Worm (Caenorhabditis elegans): ENCODE data around the gene col-132.

The col-132 gene

ce11 chrIV:13116679-13117078 is 25.8 kb upstream of the col-132 start:
- TF ChIP-seq lin-39 (tag; optimal IDR thresholded peaks at IDR 0.05) (no peak), nhr-6 (tag; optimal IDR thresholded peaks at IDR 0.05) (no peak), daf-16 (GFP tag; optimal IDR thresholded peaks at IDR 0.05) (no peak), daf-16 (tag; optimal IDR thresholded peaks at IDR 0.05) (no peak), ctbp-1 (GFP tag; IDR thresholded peaks at IDR 0.05) (no peak), daf-8 (GFP tag; IDR thresholded peaks at IDR 0.05) (no peak), Y48G9A.11 (GFP tag; IDR thresholded peaks at IDR 0.05) (no peak)

- TF ChIP-seq mes-2 (tag; optimal IDR thresholded peaks at IDR 0.05; ENCODE audit: poor library complexity, severe bottlenecking) = no peak
- TF ChIP-seq F26F4.8 (GFP tag; conservative IDR thresholded peaks at IDR 0.05) = no peak
- no peak for TF ChIP-seq mdl-1 (tag; optimal IDR thresholded peaks at IDR 0.05)
- TF ChIP-seq ztf-11 (tag; optimal IDR thresholded peaks at IDR 0.05) = no peak
- no peak for TF ChIP-seq lir-3 (tag; optimal IDR thresholded peaks at IDR 0.05)
- no peak for TF ChIP-seq tag-97 (GFP tag; IDR thresholded peaks at IDR 0.05)
- no peak for TF ChIP-seq egl-43 (GFP tag; IDR thresholded peaks at IDR 0.05)
- no peak for TF ChIP-seq fos-1 (tag; optimal IDR thresholded peaks at IDR 0.05)
- no peak for TF ChIP-seq egl-27 (tag; optimal IDR thresholded peaks at IDR 0.05)
- TF ChIP-seq ceh-32 (tag; optimal IDR thresholded peaks at IDR 0.05; ENCODE audit: poor library complexity) = no peak
- TF ChIP-seq hlh-30 (tag; optimal IDR thresholded peaks at IDR 0.05; ENCODE audit: insufficient read depth) = no peak
- TF ChIP-seq nhr-10 (tag; optimal IDR thresholded peaks at IDR 0.05) = no peak
- no peak for TF ChIP-seq madf-9 (GFP tag; conservative IDR thresholded peaks at IDR 0.05)
- no peak for TF ChIP-seq gei-8 (GFP tag; optimal IDR thresholded peaks at IDR 0.05)
- TF ChIP-seq lin-39 (tag; optimal IDR thresholded peaks at IDR 0.05) = no peak
- no peak for TF ChIP-seq hif-1 (tag; optimal IDR thresholded peaks at IDR 0.05)
- no peak for TF ChIP-seq daf-19 (GFP tag; conservative IDR thresholded peaks at IDR 0.05)
- no peak for TF ChIP-seq attf-4 (tag; optimal IDR thresholded peaks at IDR 0.05)
Observed at ce11 chrIV:13112982-13113381, 22.1 kb upstream of the col-132 start, which contains the start of gene best-2. best-2 (minus strand) TSS chrIV:13113082.

DNA sequence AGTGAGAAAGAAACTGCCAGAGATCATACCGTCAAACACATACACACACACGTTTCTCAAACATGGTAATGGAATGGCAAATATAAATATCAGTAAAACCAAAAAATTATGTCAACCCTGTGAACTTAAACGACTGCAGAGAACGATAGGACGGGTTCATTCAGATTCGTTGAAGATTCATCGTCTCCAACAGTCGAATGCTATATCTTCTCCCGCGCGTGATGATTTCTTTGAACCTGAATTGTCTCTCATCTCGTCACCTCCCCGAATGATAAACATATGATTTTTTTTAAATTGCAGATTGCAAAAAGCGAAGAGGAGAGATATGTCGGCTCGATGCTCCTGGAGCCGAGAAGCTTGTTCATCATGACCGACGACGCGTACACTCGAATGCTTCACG is 20.0 kb upstream of the col-132 start:
- TF ChIP-seq ctbp-1 (GFP tag; IDR thresholded peaks at IDR 0.05) (no peak), F10B5.3 (tag; optimal IDR thresholded peaks at IDR 0.05) (no peak), snpc-4 (tag; optimal IDR thresholded peaks at IDR 0.05) (no peak), sdz-12 (GFP tag; optimal IDR thresholded peaks at IDR 0.05) (no peak), cey-2 (tag; optimal IDR thresholded peaks at IDR 0.05; ENCODE audit: borderline replicate concordance, insufficient read depth) (no peak), hlh-30 (tag; optimal IDR thresholded peaks at IDR 0.05; ENCODE audit: insufficient read depth) (peak; percentile 9), attf-4 (tag; optimal IDR thresholded peaks at IDR 0.05) (no peak), php-3 (GFP tag; IDR thresholded peaks at IDR 0.05) (no peak), lin-38 (GFP tag; IDR thresholded peaks at IDR 0.05) (no peak), daf-12 (tag; optimal IDR thresholded peaks at IDR 0.05) (no peak), tra-1 (GFP tag; IDR thresholded peaks at IDR 0.05) (no peak), ces-1 (GFP tag; optimal IDR thresholded peaks at IDR 0.05) (no peak), ztf-7 (tag; optimal IDR thresholded peaks at IDR 0.05) (no peak), Y105C5A.15 (GFP tag; IDR thresholded peaks at IDR 0.05) (no peak), F49E8.2 (tag; optimal IDR thresholded peaks at IDR 0.05; ENCODE audit: borderline replicate concordance) (no peak), nhr-6 (tag; optimal IDR thresholded peaks at IDR 0.05) (no peak), mes-2 (tag; optimal IDR thresholded peaks at IDR 0.05; ENCODE audit: poor library complexity, severe bottlenecking) (no peak), T26A8.4 (GFP tag; IDR thresholded peaks at IDR 0.05) (no peak), lsy-2 (tag; optimal IDR thresholded peaks at IDR 0.05) (no peak), hlh-11 (tag; optimal IDR thresholded peaks at IDR 0.05) (peak; percentile 9), mdl-1 (tag; optimal IDR thresholded peaks at IDR 0.05) (peak in 1 of 2 experiments; percentile 30), nhr-28 (tag; optimal IDR thresholded peaks at IDR 0.05) (peak; percentile 56)

Measured in whole organism, L4 larva.